Worm (Caenorhabditis elegans): Measurements from ENCODE around the gene ZK809.8.

ce11 chrIV:11651965-11652453 lies 3.1 kb upstream of the ZK809.8 start, which contains the start of the genes acl-3 and ndub-6:
- TF ChIP-seq jun-1 (tag; optimal IDR thresholded peaks at IDR 0.05) (no peak), nhr-12 (tag; optimal IDR thresholded peaks at IDR 0.05) (no peak), nhr-28 (tag; optimal IDR thresholded peaks at IDR 0.05) (no peak), lin-39 (tag; optimal IDR thresholded peaks at IDR 0.05) (no peak), egl-27 (tag; optimal IDR thresholded peaks at IDR 0.05) (no peak), skn-1 (tag; optimal IDR thresholded peaks at IDR 0.05) (no peak), ceh-28 (tag; optimal IDR thresholded peaks at IDR 0.05) (no peak), fkh-10 (GFP tag; optimal IDR thresholded peaks at IDR 0.05) (no peak), unc-39 (tag; optimal IDR thresholded peaks at IDR 0.05) (no peak)

Measured in whole organism, L3 larva.